Worm (Caenorhabditis elegans) whole organism, L4 larva: ENCODE data around the gene mct-4.

Source experiments
- F26F4.8 ChIP-seq: fragments of 200-800 bp; sonication (Bioruptor generic); conservative IDR thresholded peaks from 2 replicates; pipeline ENCODE4 v1.3.6; 2022; ENCODE audit warnings: missing genetic modification characterization, missing compliant biosample characterization
- R02D3.7 ChIP-seq: fragments of 150-350 bp; sonication (generic microtip); optimal IDR thresholded peaks from 3 replicates; lab custom pipeline; 2014; ENCODE audit warnings: missing biosample characterization, missing genetic modification characterization
- T26A8.4 ChIP-seq: fragments of 200-800 bp; sonication (Bioruptor generic); IDR thresholded peaks from 2 replicates; pipeline ENCODE4 v1.3.6; 2022; ENCODE audit warnings: missing genetic modification characterization, missing compliant biosample characterization
- Y5F2A.4 ChIP-seq: fragments of 200-800 bp; sonication (Bioruptor generic); optimal IDR thresholded peaks from 2 replicates; lab custom pipeline; 2018; ENCODE audit warnings: mild to moderate bottlenecking, missing genetic modification characterization, missing compliant biosample characterization
- Y75B8A.6 ChIP-seq: fragments of 200-800 bp; sonication (Bioruptor generic); IDR thresholded peaks from 2 replicates; pipeline ENCODE4 v1.3.6; 2022; ENCODE audit warnings: missing genetic modification reagents, missing genetic modification characterization, missing compliant biosample characterization
- aha-1 ChIP-seq: fragments of 150-350 bp; peaks from one replicate; lab custom pipeline; 2014; ENCODE audit warnings: missing biosample characterization, missing genetic modification characterization
- aly-2 ChIP-seq: sonication (generic microtip); optimal IDR thresholded peaks from 2 replicates; lab custom pipeline; 2018; ENCODE audit warnings: missing biosample characterization, missing genetic modification characterization
- arid-1 ChIP-seq: fragments of 200-800 bp; sonication (Bioruptor generic); conservative IDR thresholded peaks from 2 replicates; pipeline ENCODE4 v1.3.6; 2022; ENCODE audit warnings: missing genetic modification reagents, missing genetic modification characterization, missing compliant biosample characterization
- attf-4 ChIP-seq: sonication (generic microtip); optimal IDR thresholded peaks from 3 replicates; lab custom pipeline; 2017; ENCODE audit warnings: missing biosample characterization, missing genetic modification characterization
- ceh-20 ChIP-seq: fragments of 200-800 bp; sonication (Bioruptor generic); IDR thresholded peaks from 2 replicates; pipeline ENCODE4 v1.3.6; 2022; ENCODE audit warnings: missing genetic modification reagents, missing genetic modification characterization, missing compliant biosample characterization
- ceh-28 ChIP-seq: fragments of 150-350 bp; optimal IDR thresholded peaks from 2 replicates; lab custom pipeline; 2014; ENCODE audit warnings: missing biosample characterization, missing genetic modification reagents, missing genetic modification characterization
- ceh-44 ChIP-seq: fragments of 200-800 bp; sonication (Bioruptor generic); IDR thresholded peaks from 2 replicates; pipeline ENCODE4 v1.3.6; 2022; ENCODE audit warnings: missing genetic modification reagents, missing genetic modification characterization, missing compliant biosample characterization
- ceh-62 ChIP-seq: sonication (generic microtip); optimal IDR thresholded peaks from 2 replicates; lab custom pipeline; 2017; ENCODE audit warnings: missing biosample characterization, missing genetic modification characterization
- ceh-82 ChIP-seq: sonication (generic microtip); optimal IDR thresholded peaks from 2 replicates; lab custom pipeline; 2017; ENCODE audit warnings: missing biosample characterization, missing genetic modification characterization
- ctbp-1 ChIP-seq: fragments of 200-800 bp; sonication (Bioruptor generic); IDR thresholded peaks from 2 replicates; pipeline ENCODE4 v1.3.6; 2022; ENCODE audit warnings: missing genetic modification reagents, missing genetic modification characterization, missing compliant biosample characterization
- daf-16 ChIP-seq, 3 experiments: sonication (generic microtip); optimal IDR thresholded peaks; 2 replicates each; lab custom pipeline; 2016 to 2017; ENCODE audit warnings: missing genetic modification characterization in 3 of 3, missing genetic modification reagents in 3 of 3, mild to moderate bottlenecking in 2 of 3, missing compliant biosample characterization in 2 of 3, missing biosample characterization in 1 of 3, moderate library complexity in 1 of 3
- dmd-6 ChIP-seq: fragments of 200-800 bp; sonication (Bioruptor generic); IDR thresholded peaks from 2 replicates; pipeline ENCODE4 v1.3.6; 2022; ENCODE audit warnings: missing genetic modification reagents, missing genetic modification characterization, missing compliant biosample characterization
- dmd-9 ChIP-seq: fragments of 200-800 bp; sonication (Bioruptor generic); IDR thresholded peaks from 2 replicates; pipeline ENCODE4 v1.3.6; 2022; ENCODE audit warnings: missing genetic modification reagents, missing genetic modification characterization, missing compliant biosample characterization
- dve-1 ChIP-seq: sonication (generic microtip); optimal IDR thresholded peaks from 2 replicates; lab custom pipeline; 2017; ENCODE audit warnings: antibody characterized with exemption, mild to moderate bottlenecking, missing genetic modification characterization, missing compliant biosample characterization; ENCODE audit not compliant: insufficient read depth
- hlh-11 ChIP-seq: fragments of 200-800 bp; sonication (Bioruptor generic); optimal IDR thresholded peaks from 2 replicates; lab custom pipeline; 2018; ENCODE audit warnings: mild to moderate bottlenecking, missing genetic modification characterization, missing compliant biosample characterization
- hlh-30 ChIP-seq: sonication (generic microtip); optimal IDR thresholded peaks from 2 replicates; lab custom pipeline; 2017; ENCODE audit warnings: antibody characterized with exemption, mild to moderate bottlenecking, missing genetic modification characterization, missing compliant biosample characterization; ENCODE audit not compliant: insufficient read depth
- hmg-1.1 ChIP-seq: fragments of 200-800 bp; sonication (Bioruptor generic); IDR thresholded peaks from 2 replicates; pipeline ENCODE4 v1.3.6; 2022; ENCODE audit warnings: missing genetic modification reagents, missing genetic modification characterization, missing compliant biosample characterization
- jun-1 ChIP-seq: fragments of 150-350 bp; optimal IDR thresholded peaks from 2 replicates; lab custom pipeline; 2014; ENCODE audit warnings: missing biosample characterization, missing genetic modification reagents, missing genetic modification characterization
- lin-15B ChIP-seq: fragments of 150-350 bp; sonication (generic microtip); optimal IDR thresholded peaks from 3 replicates; lab custom pipeline; 2014; ENCODE audit warnings: missing biosample characterization, missing genetic modification characterization
- lin-38 ChIP-seq: fragments of 200-800 bp; sonication (Bioruptor generic); IDR thresholded peaks from 2 replicates; pipeline ENCODE4 v1.3.6; 2022; ENCODE audit warnings: missing genetic modification reagents, missing genetic modification characterization, missing compliant biosample characterization
- lin-39 ChIP-seq: fragments of 150-350 bp; optimal IDR thresholded peaks from 2 replicates; lab custom pipeline; 2014; ENCODE audit warnings: missing biosample characterization, missing genetic modification reagents, missing genetic modification characterization
- lsy-2 ChIP-seq, 2 experiments: fragments of 150-350 bp in 1 of 2; sonication (generic microtip) in 1 of 2; optimal IDR thresholded peaks; 2 replicates each; lab custom pipeline; 2014 to 2017; ENCODE audit warnings: missing biosample characterization in 2 of 2, missing genetic modification characterization in 2 of 2
- mdl-1 ChIP-seq, 2 experiments: fragments of 150-350 bp in 1 of 2; sonication (generic microtip) in 1 of 2; optimal IDR thresholded peaks; 2 replicates each; lab custom pipeline; 2014 to 2017; ENCODE audit warnings: missing biosample characterization in 2 of 2, missing genetic modification characterization in 2 of 2
- mdt-29 ChIP-seq: fragments of 200-800 bp; sonication (Bioruptor generic); IDR thresholded peaks from 2 replicates; pipeline ENCODE4 v1.3.6; 2022; ENCODE audit warnings: missing genetic modification reagents, missing genetic modification characterization, missing compliant biosample characterization
- mep-1 ChIP-seq: fragments of 150-350 bp; sonication (generic microtip); optimal IDR thresholded peaks from 3 replicates; lab custom pipeline; 2014; ENCODE audit warnings: missing biosample characterization, missing genetic modification characterization
- mes-2 ChIP-seq: sonication (generic microtip); optimal IDR thresholded peaks from 2 replicates; lab custom pipeline; 2016; ENCODE audit warnings: missing genotype, mild to moderate bottlenecking, missing genetic modification characterization, missing compliant biosample characterization; ENCODE audit not compliant: poor library complexity, severe bottlenecking
- nhr-11 ChIP-seq: fragments of 150-350 bp; optimal IDR thresholded peaks from 2 replicates; lab custom pipeline; 2014; ENCODE audit warnings: missing biosample characterization, missing genetic modification characterization
- nhr-111 ChIP-seq: fragments of 200-800 bp; sonication (Bioruptor generic); optimal IDR thresholded peaks from 2 replicates; lab custom pipeline; 2018; ENCODE audit warnings: mild to moderate bottlenecking, missing genetic modification characterization, missing compliant biosample characterization
- nhr-25 ChIP-seq: sonication (generic microtip); optimal IDR thresholded peaks from 2 replicates; lab custom pipeline; 2017; ENCODE audit warnings: missing genetic modification characterization, mild to moderate bottlenecking, missing compliant biosample characterization, antibody characterized with exemption, moderate library complexity, borderline replicate concordance; ENCODE audit not compliant: insufficient read depth
- nhr-28 ChIP-seq: fragments of 150-350 bp; optimal IDR thresholded peaks from 2 replicates; lab custom pipeline; 2014; ENCODE audit warnings: missing biosample characterization, missing genetic modification characterization
- nhr-41 ChIP-seq: fragments of 200-800 bp; sonication (Bioruptor generic); IDR thresholded peaks from 2 replicates; pipeline ENCODE4 v1.3.6; 2022; ENCODE audit warnings: missing genetic modification reagents, missing genetic modification characterization, missing compliant biosample characterization
- php-3 ChIP-seq: fragments of 200-800 bp; sonication (Bioruptor generic); IDR thresholded peaks from 2 replicates; pipeline ENCODE4 v1.3.6; 2022; ENCODE audit warnings: missing genetic modification reagents, missing genetic modification characterization, missing compliant biosample characterization
- pqm-1 ChIP-seq: sonication (generic microtip); optimal IDR thresholded peaks from 2 replicates; lab custom pipeline; 2017; ENCODE audit warnings: missing biosample characterization, missing genetic modification characterization
- skn-1 ChIP-seq: fragments of 150-350 bp; optimal IDR thresholded peaks from 2 replicates; lab custom pipeline; 2014; ENCODE audit warnings: missing biosample characterization, missing genetic modification characterization
- snpc-1.2 ChIP-seq: fragments of 200-800 bp; sonication (Bioruptor generic); IDR thresholded peaks from 2 replicates; pipeline ENCODE4 v1.3.6; 2022; ENCODE audit warnings: missing genetic modification reagents, missing genetic modification characterization, missing compliant biosample characterization
- spr-1 ChIP-seq: sonication (generic microtip); optimal IDR thresholded peaks from 2 replicates; lab custom pipeline; 2016; ENCODE audit warnings: mild to moderate bottlenecking, missing genetic modification characterization, missing compliant biosample characterization
- tra-1 ChIP-seq: fragments of 200-800 bp; sonication (Bioruptor generic); IDR thresholded peaks from 2 replicates; pipeline ENCODE4 v1.3.6; 2022; ENCODE audit warnings: missing genetic modification reagents, missing genetic modification characterization, missing compliant biosample characterization
- unc-39 ChIP-seq: sonication (generic microtip); optimal IDR thresholded peaks from 2 replicates; lab custom pipeline; 2017; ENCODE audit warnings: missing biosample characterization, missing genetic modification characterization
- unc-62 ChIP-seq, 3 experiments: fragments of 150-350 bp in 1 of 3; sonication (generic microtip); optimal IDR thresholded peaks in 2 of 3; peaks in 1 of 3; 1 replicate in 1 of 3; 2 replicates in 2 of 3; lab custom pipeline; 2014 to 2017; ENCODE audit warnings: missing biosample characterization in 3 of 3, missing genetic modification characterization in 3 of 3, missing genetic modification reagents in 3 of 3, missing genotype in 1 of 3
- vab-7 ChIP-seq: fragments of 200-800 bp; sonication (Bioruptor generic); IDR thresholded peaks from 2 replicates; pipeline ENCODE4 v1.3.6; 2022; ENCODE audit warnings: missing genetic modification reagents, missing genetic modification characterization, missing compliant biosample characterization
- zip-11 ChIP-seq: fragments of 200-800 bp; sonication (Bioruptor generic); IDR thresholded peaks from 2 replicates; pipeline ENCODE4 v1.3.6; 2022; ENCODE audit warnings: missing genetic modification characterization, missing compliant biosample characterization

The mct-4 gene

DNA sequence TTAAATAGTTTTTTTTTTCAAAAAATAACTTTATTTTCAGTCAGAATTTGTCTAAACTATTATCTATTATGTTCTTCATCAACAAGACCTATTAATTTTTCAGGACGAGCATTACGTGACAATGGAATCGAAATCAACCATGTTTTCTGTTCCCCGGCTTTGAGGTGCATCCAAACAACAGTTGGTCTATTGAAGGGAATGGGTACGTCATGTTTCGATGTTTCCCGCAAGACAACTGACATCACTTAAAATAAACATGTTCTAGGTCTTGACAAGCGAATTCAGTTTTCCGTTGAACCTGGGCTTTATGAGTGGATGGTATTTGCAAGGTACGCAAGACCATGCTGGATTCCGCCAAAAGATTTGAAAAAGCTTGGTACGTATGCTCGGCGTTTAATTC is 34.3 kb downstream of the mct-4 start:
- TF ChIP-seq T26A8.4 (GFP tag; lab: Robert Waterston, UW): no peak
- peak; percentile 18 for TF ChIP-seq hlh-11
- TF ChIP-seq aha-1 (tag; lab: Kevin White, UChicago): peak; percentile 14
- no peak for TF ChIP-seq unc-62 (GFP tag; optimal IDR thresholded peaks at IDR 0.05 in 1 of 2; lab: Kevin White, UChicago)
- no peak for TF ChIP-seq unc-62 (tag; optimal IDR thresholded peaks at IDR 0.05; lab: Kevin White, UChicago)
- peak in 1 of 2 experiments; percentile 86 for TF ChIP-seq daf-16 (GFP tag; optimal IDR thresholded peaks at IDR 0.05; lab: Kevin White, UChicago)
- no peak for TF ChIP-seq daf-16 (tag; optimal IDR thresholded peaks at IDR 0.05; lab: Kevin White, UChicago)
- no peak for TF ChIP-seq snpc-1.2 (GFP tag; lab: Robert Waterston, UW)
- TF ChIP-seq lsy-2 (tag; optimal IDR thresholded peaks at IDR 0.05; lab: Kevin White, UChicago): no peak
- TF ChIP-seq, all 104 proteins: peak for 3

DNA sequence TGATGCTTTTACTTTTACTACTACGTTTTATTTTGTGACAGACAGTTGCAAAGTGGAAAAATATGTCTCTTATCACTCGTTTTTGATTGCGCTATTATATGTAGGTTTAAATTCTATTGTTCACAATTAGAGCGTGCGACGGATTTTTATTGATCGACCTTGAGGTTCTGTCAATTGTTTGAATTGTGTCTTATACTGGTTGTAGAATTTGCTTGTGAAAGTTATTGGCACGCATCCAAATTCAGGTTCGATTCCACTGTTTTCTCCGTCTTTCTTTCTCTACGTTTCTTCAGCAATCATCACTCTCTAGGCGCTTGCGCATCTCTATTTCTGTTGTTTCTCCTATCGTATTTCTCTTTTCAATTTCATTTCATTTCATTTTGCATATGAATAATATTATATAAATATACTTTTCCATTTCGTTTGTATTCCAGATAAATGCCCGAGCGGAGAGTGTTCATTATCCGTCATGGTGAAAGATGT is 35.9 kb downstream of the mct-4 start, which contains the start of gene T07F12.1:
Gene T07F12.1, plus strand, starts transcription at position 433 of the 483 bp plus-strand sequence.
- TF ChIP-seq dve-1 (tag; lab: Kevin White, UChicago) (peak; percentile 15), ceh-28 (tag; lab: Kevin White, UChicago) (no peak), Y5F2A.4 (GFP tag; lab: Kevin White, UChicago) (no peak), Y75B8A.6 (GFP tag; lab: Robert Waterston, UW) (no peak), aha-1 (tag; lab: Kevin White, UChicago) (no peak), lin-15B (tag; lab: Kevin White, UChicago) (no peak), jun-1 (tag; lab: Kevin White, UChicago) (no peak), vab-7 (GFP tag; lab: Robert Waterston, UW) (no peak), mep-1 (no peak), zip-11 (GFP tag; lab: Robert Waterston, UW) (no peak), skn-1 (tag; lab: Kevin White, UChicago) (no peak), ceh-82 (no peak), ceh-62 (no peak), F26F4.8 (GFP tag; lab: Robert Waterston, UW) (no peak), mes-2 (tag; lab: Kevin White, UChicago) (no peak), php-3 (peak; percentile 56; the same call in 1 of the 2 replicates), nhr-25 (peak; percentile 54), hlh-30 (tag; lab: Kevin White, UChicago) (no peak), pqm-1 (tag; lab: Kevin White, UChicago) (peak; percentile 7), ctbp-1 (GFP tag; lab: Robert Waterston, UW) (no peak), arid-1 (GFP tag; lab: Robert Waterston, UW) (no peak), nhr-41 (no peak), unc-39 (no peak), ceh-20 (GFP tag; lab: Robert Waterston, UW) (no peak), attf-4 (tag; lab: Kevin White, UChicago) (no peak), nhr-11 (no peak), nhr-28 (tag; lab: Kevin White, UChicago) (peak; percentile 19), mdt-29 (no peak), unc-62 (GFP tag; optimal IDR thresholded peaks at IDR 0.05 in 1 of 2; lab: Kevin White, UChicago) (peak in 1 of 2 experiments; percentile 73), unc-62 (tag; optimal IDR thresholded peaks at IDR 0.05; lab: Kevin White, UChicago) (no peak), aly-2 (no peak)
- TF ChIP-seq, all 104 proteins: peak for 6

DNA sequence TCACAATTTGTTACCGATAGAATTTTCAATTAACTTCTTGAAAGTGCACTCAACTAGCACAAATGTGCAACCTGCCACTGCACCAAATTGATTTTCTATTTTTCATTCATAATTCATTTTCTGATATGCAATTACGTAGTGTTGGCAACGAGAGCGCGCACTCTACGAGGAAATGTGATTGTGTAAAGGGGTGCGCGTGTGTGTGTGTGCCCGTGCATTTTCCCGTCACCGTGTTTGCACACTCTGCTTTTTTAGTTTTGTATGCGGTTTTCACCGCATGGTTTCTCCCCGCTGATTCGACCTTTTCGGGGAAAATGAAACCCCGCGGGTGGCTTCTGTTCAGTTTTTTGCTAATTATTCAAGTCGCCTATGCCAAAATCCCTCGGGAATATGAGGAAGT is 39.4 kb downstream of the mct-4 start, which contains the start of gene T07F12.2:
Gene T07F12.2, plus strand, starts transcription at position 87 of the 400 bp plus-strand sequence.
- TF ChIP-seq tra-1 (no peak), hlh-11 (peak; percentile 47), R02D3.7 (tag; lab: Kevin White, UChicago) (no peak), dmd-6 (0 out of 2 replicates have a peak, but pooled peaks have one; percentile 25), snpc-1.2 (GFP tag; lab: Robert Waterston, UW) (no peak), lin-39 (no peak), dmd-9 (GFP tag; lab: Robert Waterston, UW) (no peak), hlh-30 (tag; lab: Kevin White, UChicago) (peak; percentile 51), nhr-111 (GFP tag; lab: Kevin White, UChicago) (no peak), lsy-2 (tag; optimal IDR thresholded peaks at IDR 0.05; lab: Kevin White, UChicago) (peak in 1 of 2 experiments; percentile 10), mes-2 (tag; lab: Kevin White, UChicago) (peak; percentile 61), spr-1 (peak; percentile 2), aly-2 (no peak), lin-38 (no peak), ceh-44 (GFP tag; lab: Robert Waterston, UW) (no peak), hmg-1.1 (peak; percentile 69), mep-1 (peak; percentile 22), Y5F2A.4 (GFP tag; lab: Kevin White, UChicago) (no peak), mdl-1 (tag; optimal IDR thresholded peaks at IDR 0.05; lab: Kevin White, UChicago) (peak in 1 of 2 experiments; percentile 10), dve-1 (tag; lab: Kevin White, UChicago) (peak; percentile 33)
